Worm (Caenorhabditis elegans) whole organism, L3 larva: Measurements from ENCODE around the gene nhr-218.

Experiments
- R02D3.7 ChIP-seq: fragments of 150-350 bp; optimal IDR thresholded peaks from 2 replicates; lab custom pipeline; 2014; ENCODE audit warnings: missing biosample characterization, missing genetic modification characterization
- egl-5 ChIP-seq: fragments of 150-350 bp; optimal IDR thresholded peaks from 2 replicates; lab custom pipeline; 2017; ENCODE audit warnings: missing biosample characterization, missing genetic modification reagents, missing genetic modification characterization, inconsistent platforms
- elt-2 ChIP-seq: sonication (generic microtip); optimal IDR thresholded peaks from 2 replicates; lab custom pipeline; 2016; ENCODE audit warnings: missing genetic modification reagents, mild to moderate bottlenecking, missing genetic modification characterization, missing compliant biosample characterization
- fos-1 ChIP-seq: fragments of 150-350 bp; optimal IDR thresholded peaks from 2 replicates; lab custom pipeline; 2014; ENCODE audit warnings: missing biosample characterization, missing genetic modification characterization
- nfya-1 ChIP-seq: sonication (generic microtip); optimal IDR thresholded peaks from 2 replicates; lab custom pipeline; 2017; ENCODE audit warnings: missing genetic modification characterization, mild to moderate bottlenecking, missing compliant biosample characterization, antibody characterized with exemption, moderate library complexity; ENCODE audit not compliant: insufficient read depth
- nhr-28 ChIP-seq: fragments of 150-350 bp; optimal IDR thresholded peaks from 2 replicates; lab custom pipeline; 2014; ENCODE audit warnings: missing biosample characterization, missing genetic modification characterization
- nhr-43 ChIP-seq: sonication (generic microtip); optimal IDR thresholded peaks from 2 replicates; lab custom pipeline; 2016; ENCODE audit warnings: mild to moderate bottlenecking, missing genetic modification characterization, missing compliant biosample characterization; ENCODE audit not compliant: poor library complexity, severe bottlenecking
- pqm-1 ChIP-seq: fragments of 150-350 bp; optimal IDR thresholded peaks from 2 replicates; lab custom pipeline; 2017; ENCODE audit warnings: missing biosample characterization, missing genetic modification characterization, inconsistent platforms
- snpc-4 ChIP-seq: fragments of 150-350 bp; optimal IDR thresholded peaks from 2 replicates; lab custom pipeline; 2014; ENCODE audit warnings: missing biosample characterization, missing genetic modification characterization
- unc-39 ChIP-seq: sonication (generic microtip); optimal IDR thresholded peaks from 4 replicates; lab custom pipeline; 2017; ENCODE audit warnings: missing biosample characterization, missing genetic modification characterization
- ztf-11 ChIP-seq: fragments of 150-350 bp; optimal IDR thresholded peaks from 2 replicates; lab custom pipeline; 2014; ENCODE audit warnings: missing biosample characterization, missing genetic modification characterization
- ztf-4 ChIP-seq: fragments of 150-350 bp; optimal IDR thresholded peaks from 2 replicates; lab custom pipeline; 2014; ENCODE audit warnings: missing biosample characterization, missing genetic modification characterization

DNA sequence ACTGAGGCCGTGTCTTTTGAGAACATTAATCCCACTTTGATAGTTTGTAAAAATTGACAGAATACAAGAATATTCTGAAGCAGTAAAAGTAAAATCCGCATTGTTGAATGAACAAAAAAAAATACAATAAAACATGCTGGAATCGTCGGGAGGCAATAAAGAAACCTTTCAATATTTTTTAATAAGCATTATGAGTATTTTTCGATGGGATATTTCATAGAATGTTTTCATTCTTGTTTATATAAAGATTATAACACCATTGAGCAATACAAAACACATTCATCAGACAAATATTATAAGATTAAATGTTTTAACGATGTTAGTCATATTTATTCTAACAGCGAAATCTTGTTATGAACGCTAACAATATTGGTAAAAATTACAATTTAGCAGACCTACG is 4.6 kb upstream of the nhr-218 start, which contains the start of gene gcy-20:
- TF ChIP-seq R02D3.7 (tag; lab: Kevin White, UChicago) (no peak), pqm-1 (tag; lab: Kevin White, UChicago) (no peak), egl-5 (tag; lab: Kevin White, UChicago) (no peak), ztf-11 (tag; lab: Kevin White, UChicago) (no peak), elt-2 (tag; lab: Kevin White, UChicago) (no peak), ztf-4 (tag; lab: Kevin White, UChicago) (no peak), fos-1 (tag; lab: Kevin White, UChicago) (no peak), nhr-28 (tag; lab: Kevin White, UChicago) (no peak), snpc-4 (tag; lab: Kevin White, UChicago) (no peak), unc-39 (tag; lab: Kevin White, UChicago) (no peak), nfya-1 (tag; lab: Kevin White, UChicago) (no peak), nhr-43 (tag; lab: Kevin White, UChicago) (no peak)
